Worm (Caenorhabditis elegans) whole organism, L2 larva: ENCODE results near the gene srab-13.

Experiments
- C34F6.9 ChIP-seq: fragments of 150-350 bp; optimal IDR thresholded peaks from 2 replicates; lab custom pipeline; 2014; ENCODE audit warnings: missing biosample characterization, missing genetic modification characterization
- F13H6.1 ChIP-seq: sonication (generic microtip); optimal IDR thresholded peaks from 2 replicates; lab custom pipeline; 2016; ENCODE audit warnings: missing genetic modification characterization, missing compliant biosample characterization
- R02D3.7 ChIP-seq: fragments of 150-350 bp; optimal IDR thresholded peaks from 2 replicates; lab custom pipeline; 2014; ENCODE audit warnings: missing biosample characterization, missing genetic modification characterization
- crh-2 ChIP-seq: sonication (generic microtip); optimal IDR thresholded peaks from 2 replicates; lab custom pipeline; 2017; ENCODE audit warnings: missing biosample characterization, missing genetic modification characterization
- dmd-4 ChIP-seq: sonication (generic microtip); optimal IDR thresholded peaks from 2 replicates; lab custom pipeline; 2017; ENCODE audit warnings: missing biosample characterization, missing genetic modification characterization
- egl-27 ChIP-seq: sonication (generic microtip); optimal IDR thresholded peaks from 3 replicates; lab custom pipeline; 2017; ENCODE audit warnings: missing biosample characterization, missing genetic modification reagents, missing genetic modification characterization
- elt-3 ChIP-seq: sonication (generic microtip); optimal IDR thresholded peaks from 2 replicates; lab custom pipeline; 2017; ENCODE audit warnings: missing biosample characterization, missing genetic modification characterization
- fos-1 ChIP-seq: fragments of 150-350 bp; optimal IDR thresholded peaks from 2 replicates; lab custom pipeline; 2014; ENCODE audit warnings: missing biosample characterization, missing genetic modification characterization
- lin-11 ChIP-seq: fragments of 150-350 bp; sonication (generic microtip); optimal IDR thresholded peaks from 2 replicates; lab custom pipeline; 2014; ENCODE audit warnings: missing biosample characterization, missing genetic modification characterization, inconsistent platforms, mixed read lengths
- lin-39 ChIP-seq: fragments of 150-350 bp; optimal IDR thresholded peaks from 2 replicates; lab custom pipeline; 2014; ENCODE audit warnings: missing biosample characterization, missing genetic modification reagents, missing genetic modification characterization
- mab-5 ChIP-seq: fragments of 150-350 bp; optimal IDR thresholded peaks from 2 replicates; lab custom pipeline; 2014; ENCODE audit warnings: missing biosample characterization, missing genetic modification characterization
- mbf-1 ChIP-seq: sonication (generic microtip); optimal IDR thresholded peaks from 2 replicates; lab custom pipeline; 2017; ENCODE audit warnings: missing biosample characterization, missing genetic modification characterization
- mdl-1 ChIP-seq, 2 experiments: fragments of 150-350 bp in 1 of 2; sonication (generic microtip) in 1 of 2; optimal IDR thresholded peaks; 2 replicates each; lab custom pipeline; 2017; ENCODE audit warnings: missing biosample characterization in 2 of 2, missing genetic modification characterization in 2 of 2
- nhr-10 ChIP-seq: sonication (generic microtip); optimal IDR thresholded peaks from 2 replicates; lab custom pipeline; 2017; ENCODE audit warnings: missing biosample characterization, missing genetic modification characterization
- nhr-11 ChIP-seq: fragments of 150-350 bp; optimal IDR thresholded peaks from 2 replicates; lab custom pipeline; 2014; ENCODE audit warnings: missing biosample characterization, missing genetic modification characterization
- nhr-129 ChIP-seq: fragments of 150-350 bp; optimal IDR thresholded peaks from 2 replicates; lab custom pipeline; 2014; ENCODE audit warnings: missing biosample characterization, missing genetic modification characterization
- nhr-23 ChIP-seq: fragments of 150-350 bp; optimal IDR thresholded peaks from 2 replicates; lab custom pipeline; 2014; ENCODE audit warnings: missing biosample characterization, missing genetic modification reagents, missing genetic modification characterization
- nhr-25 ChIP-seq: fragments of 150-350 bp; sonication (generic microtip); optimal IDR thresholded peaks from 3 replicates; lab custom pipeline; 2014; ENCODE audit warnings: missing biosample characterization, missing genetic modification characterization
- nhr-6 ChIP-seq: fragments of 150-350 bp; optimal IDR thresholded peaks from 2 replicates; lab custom pipeline; 2014; ENCODE audit warnings: missing biosample characterization, missing genetic modification characterization
- nhr-77 ChIP-seq: fragments of 150-350 bp; optimal IDR thresholded peaks from 2 replicates; lab custom pipeline; 2014; ENCODE audit warnings: missing biosample characterization, missing genetic modification characterization
- skn-1 ChIP-seq: sonication (generic microtip); optimal IDR thresholded peaks from 2 replicates; lab custom pipeline; 2017; ENCODE audit warnings: missing biosample characterization, missing genetic modification characterization
- sma-3 ChIP-seq: sonication (generic microtip); optimal IDR thresholded peaks from 2 replicates; lab custom pipeline; 2016; ENCODE audit warnings: missing genetic modification reagents, missing genetic modification characterization, missing compliant biosample characterization
- sma-9 ChIP-seq, 2 experiments: fragments of 150-350 bp in 1 of 2; sonication (generic microtip) in 1 of 2; optimal IDR thresholded peaks; 2 replicates each; lab custom pipeline; 2014 to 2016; ENCODE audit warnings: missing genetic modification characterization in 2 of 2, mild to moderate bottlenecking in 1 of 2, missing biosample characterization in 1 of 2, missing compliant biosample characterization in 1 of 2, missing genetic modification reagents in 1 of 2, moderate library complexity in 1 of 2
- snpc-4 ChIP-seq: fragments of 150-350 bp; optimal IDR thresholded peaks from 2 replicates; lab custom pipeline; 2014; ENCODE audit warnings: missing biosample characterization, missing genetic modification characterization
- unc-39 ChIP-seq: fragments of 150-350 bp; optimal IDR thresholded peaks from 2 replicates; lab custom pipeline; 2014; ENCODE audit warnings: missing biosample characterization, missing genetic modification characterization
- unc-55 ChIP-seq: fragments of 150-350 bp; sonication (generic microtip); optimal IDR thresholded peaks from 3 replicates; lab custom pipeline; 2014; ENCODE audit warnings: missing biosample characterization, missing genetic modification reagents, missing genetic modification characterization
- unc-62 ChIP-seq: fragments of 150-350 bp; optimal IDR thresholded peaks from 2 replicates; lab custom pipeline; 2014; ENCODE audit warnings: missing biosample characterization, missing genetic modification reagents, missing genetic modification characterization
- zag-1 ChIP-seq: fragments of 150-350 bp; optimal IDR thresholded peaks from 2 replicates; lab custom pipeline; 2014; ENCODE audit warnings: missing biosample characterization, missing genetic modification characterization
- ztf-1 ChIP-seq: fragments of 200-800 bp; sonication (Bioruptor generic); conservative IDR thresholded peaks from 2 replicates; pipeline ENCODE4 v1.3.6; 2022; ENCODE audit warnings: missing genetic modification characterization, missing compliant biosample characterization
- ztf-11 ChIP-seq: sonication (generic microtip); optimal IDR thresholded peaks from 2 replicates; lab custom pipeline; 2017; ENCODE audit warnings: missing biosample characterization, missing genetic modification characterization

Gene srab-13

ce11 chrV:2050790-2051189, 23.1 kb upstream of the srab-13 start:
- TF ChIP-seq nhr-129 (tag; lab: Kevin White, UChicago) (no peak), nhr-23 (tag; lab: Kevin White, UChicago) (no peak), unc-39 (tag; lab: Kevin White, UChicago) (no peak), nhr-11 (tag; lab: Kevin White, UChicago) (no peak), nhr-6 (tag; lab: Kevin White, UChicago) (no peak), elt-3 (tag; lab: Kevin White, UChicago) (no peak), F13H6.1 (no peak), sma-9 (GFP tag; optimal IDR thresholded peaks at IDR 0.05; lab: Kevin White, UChicago) (no peak), sma-9 (tag; optimal IDR thresholded peaks at IDR 0.05; lab: Kevin White, UChicago) (no peak), mbf-1 (tag; lab: Kevin White, UChicago) (no peak), unc-55 (GFP tag; lab: Kevin White, UChicago) (no peak), lin-39 (no peak), skn-1 (no peak), snpc-4 (tag; lab: Kevin White, UChicago) (no peak), sma-3 (no peak), ztf-11 (tag; lab: Kevin White, UChicago) (no peak), C34F6.9 (no peak), mdl-1 (tag; optimal IDR thresholded peaks at IDR 0.05; lab: Kevin White, UChicago) (no peak)

ce11 chrV:2050136-2050535, 22.4 kb upstream of the srab-13 start, which contains the start of gene comt-4:
comt-4 (minus strand) TSS chrV:2050185.
- TF ChIP-seq unc-39 (tag; lab: Kevin White, UChicago): no peak
- TF ChIP-seq fos-1 (tag; lab: Kevin White, UChicago): peak; percentile 4
- TF ChIP-seq sma-9 (GFP tag; optimal IDR thresholded peaks at IDR 0.05; lab: Kevin White, UChicago): peak; percentile 71
- no peak for TF ChIP-seq sma-9 (tag; optimal IDR thresholded peaks at IDR 0.05; lab: Kevin White, UChicago)

- TF ChIP-seq lin-11 (tag; lab: Kevin White, UChicago): no peak
- no peak for TF ChIP-seq nhr-23 (tag; lab: Kevin White, UChicago)
- TF ChIP-seq nhr-25 (tag; lab: Kevin White, UChicago): no peak
- no peak for TF ChIP-seq nhr-6 (tag; lab: Kevin White, UChicago)
- no peak for TF ChIP-seq egl-27 (tag; lab: Kevin White, UChicago)
- TF ChIP-seq fos-1 (tag; lab: Kevin White, UChicago): no peak
- TF ChIP-seq sma-9 (GFP tag; optimal IDR thresholded peaks at IDR 0.05; lab: Kevin White, UChicago): no peak
- no peak for TF ChIP-seq sma-9 (tag; optimal IDR thresholded peaks at IDR 0.05; lab: Kevin White, UChicago)
- TF ChIP-seq crh-2 (tag; lab: Kevin White, UChicago): no peak
- no peak for TF ChIP-seq nhr-77 (tag; lab: Kevin White, UChicago)
- TF ChIP-seq ztf-11 (tag; lab: Kevin White, UChicago): no peak
- TF ChIP-seq elt-3 (tag; lab: Kevin White, UChicago): no peak
- TF ChIP-seq, all 48 proteins: peak for 0
Observed at ce11 chrV:2045956-2046355, 18.3 kb upstream of the srab-13 start, which contains the start of gene Y40B10A.5. Y40B10A.5 (minus strand) TSS chrV:2046056.

- TF ChIP-seq elt-3 (tag; lab: Kevin White, UChicago): no peak
- no peak for TF ChIP-seq dmd-4 (tag; lab: Kevin White, UChicago)
- TF ChIP-seq zag-1: no peak
- TF ChIP-seq crh-2 (tag; lab: Kevin White, UChicago): no peak
- TF ChIP-seq nhr-23 (tag; lab: Kevin White, UChicago): no peak
- TF ChIP-seq lin-39: no peak
- no peak for TF ChIP-seq mab-5 (tag; lab: Kevin White, UChicago)
- TF ChIP-seq skn-1: no peak
Observed at ce11 chrV:2035545-2035944, 7.9 kb upstream of the srab-13 start, which contains the start of gene srab-23. srab-23 (minus strand) TSS chrV:2035645.

- TF ChIP-seq crh-2 (tag; lab: Kevin White, UChicago) (no peak), F13H6.1 (no peak), mbf-1 (tag; lab: Kevin White, UChicago) (no peak), unc-62 (GFP tag; lab: Kevin White, UChicago) (no peak), nhr-10 (tag; lab: Kevin White, UChicago) (no peak), zag-1 (no peak), R02D3.7 (no peak), dmd-4 (tag; lab: Kevin White, UChicago) (no peak)
Observed at ce11 chrV:2031454-2031853, 3.8 kb upstream of the srab-13 start, which contains the start of gene hil-6. hil-6 (minus strand) TSS chrV:2031554.

ce11 chrV:2030661-2031060, 3.0 kb upstream of the srab-13 start:
- no peak for TF ChIP-seq snpc-4 (tag; lab: Kevin White, UChicago)
- no peak for TF ChIP-seq nhr-11 (tag; lab: Kevin White, UChicago)
- TF ChIP-seq ztf-1 (GFP tag; lab: Robert Waterston, UW): no peak
- TF ChIP-seq, all 48 proteins: peak for 0
